Worm (Caenorhabditis elegans): ENCODE measurements around the gene F44B9.5.

- TF ChIP-seq tbx-37 (GFP tag; conservative IDR thresholded peaks at IDR 0.05), result no peak
- no peak for TF ChIP-seq tra-4 (tag; optimal IDR thresholded peaks at IDR 0.05)
- TF ChIP-seq ama-1 (optimal IDR thresholded peaks at IDR 0.05), result no peak
- TF ChIP-seq hmbx-1 (tag; optimal IDR thresholded peaks at IDR 0.05), result no peak
- no peak for TF ChIP-seq ceh-36 (tag; optimal IDR thresholded peaks at IDR 0.05)
- no peak for TF ChIP-seq hmg-4 (GFP tag; optimal IDR thresholded peaks at IDR 0.05)
- no peak for TF ChIP-seq sea-1 (GFP tag; conservative IDR thresholded peaks at IDR 0.05)
- TF ChIP-seq ets-7 (tag; optimal IDR thresholded peaks at IDR 0.05), result no peak
- TF ChIP-seq aly-1 (tag; optimal IDR thresholded peaks at IDR 0.05), result no peak
- TF ChIP-seq hnd-1 (tag; optimal IDR thresholded peaks at IDR 0.05), result no peak
- no peak for TF ChIP-seq scrt-1 (GFP tag; IDR thresholded peaks at IDR 0.05)
- no peak for TF ChIP-seq flt-1 (GFP tag; IDR thresholded peaks at IDR 0.05)
- no peak for TF ChIP-seq pes-1 (GFP tag; IDR thresholded peaks at IDR 0.05)
Measured at ce11 chrIII:8044717-8045116, 28.4 kb upstream of the F44B9.5 start, which contains the start of gene spcs-3.
